Fruit fly (Drosophila melanogaster) whole organism: ENCODE measurements around the gene Tmx3.

Experiments used
- CG8478 ChIP-seq: fragments of >200 bp; optimal IDR thresholded peaks from 2 replicates; lab custom pipeline; 2018; ENCODE audit warnings: inconsistent platforms
- EcR ChIP-seq, 2 experiments: fragments of >200 bp; optimal IDR thresholded peaks; 2 replicates each; lab custom pipeline; 2017; ENCODE audit warnings: missing biosample characterization in 2 of 2, missing genetic modification characterization in 2 of 2, missing genetic modification reagents in 2 of 2
- pan ChIP-seq: fragments of >200 bp; optimal IDR thresholded peaks from 2 replicates; lab custom pipeline; 2017

DNA sequence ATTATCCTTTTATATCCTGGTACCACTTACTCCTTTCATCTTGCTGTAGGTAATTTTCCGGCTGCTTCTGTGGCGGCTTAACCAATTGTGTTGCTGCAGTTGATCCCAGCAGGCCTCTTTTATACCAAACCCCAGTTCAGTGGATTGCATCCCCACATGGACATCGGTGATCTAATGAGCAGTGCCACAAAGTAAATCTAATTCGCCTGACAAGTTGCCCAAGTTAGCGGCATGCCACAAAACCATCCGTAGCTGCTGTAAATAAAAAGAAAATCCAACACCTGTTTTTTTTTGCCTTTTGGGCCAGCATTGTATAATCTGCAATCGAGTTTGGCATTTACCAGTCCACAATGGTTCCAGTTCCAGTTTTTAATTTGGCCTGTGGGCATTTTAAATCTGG is 50.3 kb downstream of the Tmx3 start, which contains the start of gene CG13050:
- TF ChIP-seq CG8478 (lab: Kevin White, UChicago): no peak
- TF ChIP-seq pan: no peak
- TF ChIP-seq EcR (GFP tag; optimal IDR thresholded peaks at IDR 0.05; lab: Kevin White, UChicago): no peak
